Worm (Caenorhabditis elegans) whole organism, L1 larva: ENCODE measurements around the gene mrp-2.

Experiments
- C16A3.4 ChIP-seq: fragments of 150-350 bp; optimal IDR thresholded peaks from 2 replicates; lab custom pipeline; 2014; ENCODE audit warnings: missing biosample characterization, missing genetic modification characterization
- aha-1 ChIP-seq: fragments of 150-350 bp; optimal IDR thresholded peaks from 2 replicates; lab custom pipeline; 2014; ENCODE audit warnings: missing biosample characterization, missing genetic modification characterization
- aly-2 ChIP-seq: fragments of 150-350 bp; optimal IDR thresholded peaks from 2 replicates; lab custom pipeline; 2014; ENCODE audit warnings: missing biosample characterization, missing genetic modification characterization
- ama-1 ChIP-seq: fragments of 150-350 bp; optimal IDR thresholded peaks from 2 replicates; lab custom pipeline; 2014
- ceh-63 ChIP-seq: fragments of 200-800 bp; sonication (Bioruptor generic); optimal IDR thresholded peaks from 2 replicates; lab custom pipeline; 2018; ENCODE audit warnings: mild to moderate bottlenecking, missing genetic modification characterization, missing compliant biosample characterization
- ceh-8 ChIP-seq: fragments of 200-800 bp; sonication (Bioruptor generic); optimal IDR thresholded peaks from 2 replicates; lab custom pipeline; 2018; ENCODE audit warnings: mild to moderate bottlenecking, missing genetic modification characterization, moderate library complexity, missing compliant biosample characterization
- ceh-82 ChIP-seq, 3 experiments: fragments of 150-350 bp in 1 of 3; sonication (generic microtip) in 2 of 3; optimal IDR thresholded peaks; 2 replicates each; lab custom pipeline; 2014 to 2017; ENCODE audit warnings: missing biosample characterization in 3 of 3, missing genetic modification characterization in 3 of 3
- dsc-1 ChIP-seq: sonication (generic microtip); optimal IDR thresholded peaks from 2 replicates; lab custom pipeline; 2016; ENCODE audit warnings: mild to moderate bottlenecking, missing genetic modification characterization, missing compliant biosample characterization
- efl-1 ChIP-seq, 4 experiments: fragments of 150-350 bp; optimal IDR thresholded peaks in 3 of 4; peaks in 1 of 4; 1 replicate in 1 of 4; 2 replicates in 3 of 4; lab custom pipeline; 2014; ENCODE audit warnings: missing biosample characterization in 2 of 4, missing genetic modification characterization in 2 of 4, missing genetic modification reagents in 2 of 4
- egl-13 ChIP-seq: sonication (generic microtip); optimal IDR thresholded peaks from 2 replicates; lab custom pipeline; 2016; ENCODE audit warnings: missing genotype, missing genetic modification reagents, missing genetic modification characterization, missing compliant biosample characterization
- grh-1 ChIP-seq: fragments of 200-800 bp; sonication (Bioruptor generic); IDR thresholded peaks from 2 replicates; pipeline ENCODE4 v1.3.6; 2022; ENCODE audit warnings: missing genetic modification reagents, missing genetic modification characterization, missing compliant biosample characterization
- hlh-17 ChIP-seq: fragments of 200-800 bp; sonication (Bioruptor generic); optimal IDR thresholded peaks from 2 replicates; lab custom pipeline; 2018; ENCODE audit warnings: missing genetic modification characterization, mild to moderate bottlenecking, missing compliant biosample characterization, moderate library complexity, borderline replicate concordance
- hpl-2 ChIP-seq: fragments of 150-350 bp; optimal IDR thresholded peaks from 2 replicates; lab custom pipeline; 2014; ENCODE audit warnings: missing biosample characterization, missing genetic modification reagents, missing genetic modification characterization
- irx-1 ChIP-seq: sonication (generic microtip); optimal IDR thresholded peaks from 2 replicates; lab custom pipeline; 2016; ENCODE audit warnings: missing genetic modification characterization, missing compliant biosample characterization
- jun-1 ChIP-seq: fragments of 150-350 bp; optimal IDR thresholded peaks from 2 replicates; lab custom pipeline; 2014; ENCODE audit warnings: missing biosample characterization, missing genetic modification reagents, missing genetic modification characterization
- lin-13 ChIP-seq: fragments of 150-350 bp; optimal IDR thresholded peaks from 2 replicates; lab custom pipeline; 2014; ENCODE audit warnings: missing biosample characterization, missing genetic modification reagents, missing genetic modification characterization
- lin-14 ChIP-seq: fragments of 200-800 bp; sonication (Bioruptor generic); optimal IDR thresholded peaks from 2 replicates; lab custom pipeline; 2018; ENCODE audit warnings: mild to moderate bottlenecking, missing genetic modification characterization, moderate library complexity, missing compliant biosample characterization
- lin-39 ChIP-seq: fragments of 150-350 bp; optimal IDR thresholded peaks from 2 replicates; lab custom pipeline; 2014; ENCODE audit warnings: missing biosample characterization, missing genetic modification reagents, missing genetic modification characterization
- mab-9 ChIP-seq: fragments of 200-800 bp; sonication (Bioruptor generic); IDR thresholded peaks from 2 replicates; pipeline ENCODE4 v1.3.6; 2022; ENCODE audit warnings: missing genetic modification reagents, missing genetic modification characterization, missing compliant biosample characterization
- mdl-1 ChIP-seq, 2 experiments: fragments of 150-350 bp; optimal IDR thresholded peaks; 2 replicates each; lab custom pipeline; 2014 to 2017; ENCODE audit warnings: missing biosample characterization in 2 of 2, missing genetic modification characterization in 2 of 2, inconsistent platforms in 1 of 2
- nhr-19 ChIP-seq: fragments of 200-800 bp; sonication (Bioruptor generic); conservative IDR thresholded peaks from 2 replicates; pipeline ENCODE4 v1.3.6; 2022; ENCODE audit warnings: missing genetic modification characterization, missing compliant biosample characterization
- nhr-20 ChIP-seq: sonication (generic microtip); optimal IDR thresholded peaks from 2 replicates; lab custom pipeline; 2016; ENCODE audit warnings: mild to moderate bottlenecking, missing genetic modification characterization, missing compliant biosample characterization
- nhr-28 ChIP-seq: fragments of 150-350 bp; optimal IDR thresholded peaks from 2 replicates; lab custom pipeline; 2014; ENCODE audit warnings: missing biosample characterization, missing genetic modification characterization
- nhr-71 ChIP-seq: sonication (generic microtip); optimal IDR thresholded peaks from 2 replicates; lab custom pipeline; 2016; ENCODE audit warnings: mild to moderate bottlenecking, missing genetic modification characterization, moderate library complexity, missing compliant biosample characterization
- nhr-76 ChIP-seq: sonication (generic microtip); optimal IDR thresholded peaks from 2 replicates; lab custom pipeline; 2017; ENCODE audit warnings: missing biosample characterization, missing genetic modification characterization
- nhr-77 ChIP-seq: fragments of 150-350 bp; optimal IDR thresholded peaks from 2 replicates; lab custom pipeline; 2014; ENCODE audit warnings: missing biosample characterization, missing genetic modification characterization
- pag-3 ChIP-seq: sonication (generic microtip); optimal IDR thresholded peaks from 2 replicates; lab custom pipeline; 2017; ENCODE audit warnings: missing genetic modification characterization, mild to moderate bottlenecking, missing compliant biosample characterization, antibody characterized with exemption, borderline replicate concordance; ENCODE audit not compliant: insufficient read depth
- pax-3 ChIP-seq: fragments of 200-800 bp; sonication (Bioruptor generic); optimal IDR thresholded peaks from 2 replicates; lab custom pipeline; 2018; ENCODE audit warnings: mild to moderate bottlenecking, missing genetic modification characterization, moderate library complexity, missing compliant biosample characterization
- rnt-1 ChIP-seq: sonication (generic microtip); optimal IDR thresholded peaks from 2 replicates; lab custom pipeline; 2016; ENCODE audit warnings: mild to moderate bottlenecking, missing genetic modification characterization, moderate library complexity, missing compliant biosample characterization
- snpc-4 ChIP-seq: fragments of 150-350 bp; optimal IDR thresholded peaks from 2 replicates; lab custom pipeline; 2014; ENCODE audit warnings: missing biosample characterization, missing genetic modification characterization
- snu-23 ChIP-seq: sonication (generic microtip); optimal IDR thresholded peaks from 2 replicates; lab custom pipeline; 2016; ENCODE audit warnings: missing genetic modification characterization, missing compliant biosample characterization
- swsn-7 ChIP-seq: sonication (generic microtip); optimal IDR thresholded peaks from 2 replicates; lab custom pipeline; 2016; ENCODE audit warnings: missing genetic modification characterization, missing compliant biosample characterization
- tbx-2 ChIP-seq: sonication (generic microtip); optimal IDR thresholded peaks from 2 replicates; lab custom pipeline; 2016; ENCODE audit warnings: missing genetic modification characterization, missing compliant biosample characterization
- unc-30 ChIP-seq: sonication (generic microtip); optimal IDR thresholded peaks from 2 replicates; lab custom pipeline; 2017; ENCODE audit warnings: missing biosample characterization, missing genetic modification characterization
- unc-98 ChIP-seq: fragments of 200-800 bp; sonication (Bioruptor generic); IDR thresholded peaks from 2 replicates; pipeline ENCODE4 v1.3.6; 2022; ENCODE audit warnings: missing genetic modification characterization, missing compliant biosample characterization
- vab-15 ChIP-seq: sonication (generic microtip); optimal IDR thresholded peaks from 2 replicates; lab custom pipeline; 2017; ENCODE audit warnings: missing genotype, mild to moderate bottlenecking, missing genetic modification characterization, missing compliant biosample characterization
- zip-4 ChIP-seq: fragments of 200-800 bp; sonication (Bioruptor generic); optimal IDR thresholded peaks from 2 replicates; lab custom pipeline; 2018; ENCODE audit warnings: mild to moderate bottlenecking, missing genetic modification characterization, moderate library complexity, missing compliant biosample characterization
- ztf-4 ChIP-seq: fragments of 150-350 bp; optimal IDR thresholded peaks from 2 replicates; lab custom pipeline; 2014; ENCODE audit warnings: missing biosample characterization, missing genetic modification characterization

Gene mrp-2

ce11 chrX:572601-573000 is at the start of gene mrp-2:
TSS of gene mrp-2 (minus strand) at chrX:572701.
- TF ChIP-seq ceh-63 (GFP tag; lab: Kevin White, UChicago), result no peak
- TF ChIP-seq efl-1 (optimal IDR thresholded peaks at IDR 0.05; lab: Kevin White, UChicago), result no peak
- TF ChIP-seq efl-1 (GFP tag; optimal IDR thresholded peaks at IDR 0.05 in 1 of 2; lab: Kevin White, UChicago), result peak in 1 of 2 experiments; percentile 53

- TF ChIP-seq rnt-1 (tag; lab: Kevin White, UChicago) (peak; percentile 23), unc-30 (tag; lab: Kevin White, UChicago) (no peak)
Measured at ce11 chrX:621688-622087, 49.2 kb upstream of the mrp-2 start.

ce11 chrX:621190-621589 is 48.7 kb upstream of the mrp-2 start, which contains the start of gene unc-96:
TSS of gene unc-96 (minus strand) at chrX:621290.
- peak; percentile 35 for TF ChIP-seq zip-4 (GFP tag; lab: Kevin White, UChicago)
- TF ChIP-seq efl-1 (optimal IDR thresholded peaks at IDR 0.05; lab: Kevin White, UChicago), result no peak
- TF ChIP-seq efl-1 (GFP tag; optimal IDR thresholded peaks at IDR 0.05 in 1 of 2; lab: Kevin White, UChicago), result no peak

- TF ChIP-seq zip-4 (GFP tag; lab: Kevin White, UChicago) (no peak), efl-1 (optimal IDR thresholded peaks at IDR 0.05; lab: Kevin White, UChicago) (no peak), efl-1 (GFP tag; optimal IDR thresholded peaks at IDR 0.05 in 1 of 2; lab: Kevin White, UChicago) (no peak), nhr-71 (tag; lab: Kevin White, UChicago) (no peak), nhr-77 (peak; percentile 55), snu-23 (GFP tag; lab: Kevin White, UChicago) (no peak), ceh-82 (tag; optimal IDR thresholded peaks at IDR 0.05; lab: Kevin White, UChicago) (no peak), ceh-8 (GFP tag; lab: Kevin White, UChicago) (no peak), nhr-28 (tag; lab: Kevin White, UChicago) (no peak), nhr-76 (tag; lab: Kevin White, UChicago) (no peak), tbx-2 (tag; lab: Kevin White, UChicago) (peak; percentile 47), lin-39 (no peak), pag-3 (tag; lab: Kevin White, UChicago) (no peak), pax-3 (tag; lab: Kevin White, UChicago) (no peak), aly-2 (tag; lab: Kevin White, UChicago) (no peak), dsc-1 (tag; lab: Kevin White, UChicago) (no peak), mab-9 (GFP tag; lab: Robert Waterston, UW) (no peak), C16A3.4 (tag; lab: Kevin White, UChicago) (no peak), mdl-1 (tag; optimal IDR thresholded peaks at IDR 0.05; lab: Kevin White, UChicago) (no peak), swsn-7 (tag; lab: Kevin White, UChicago) (no peak), egl-13 (no peak), nhr-20 (tag; lab: Kevin White, UChicago) (peak; percentile 2), rnt-1 (tag; lab: Kevin White, UChicago) (peak; percentile 0), aha-1 (no peak), hpl-2 (GFP tag; lab: Kevin White, UChicago) (no peak), ama-1 (lab: Kevin White, UChicago) (no peak), irx-1 (tag; lab: Kevin White, UChicago) (no peak), nhr-19 (GFP tag; lab: Robert Waterston, UW) (no peak), snpc-4 (tag; lab: Kevin White, UChicago) (no peak), jun-1 (tag; lab: Kevin White, UChicago) (no peak), grh-1 (no peak), lin-13 (GFP tag; lab: Kevin White, UChicago) (no peak), unc-98 (GFP tag; lab: Robert Waterston, UW) (no peak), hlh-17 (GFP tag; lab: Kevin White, UChicago) (no peak), lin-14 (GFP tag; lab: Kevin White, UChicago) (peak; percentile 20), ztf-4 (no peak), vab-15 (tag; lab: Kevin White, UChicago) (no peak)
Measured at ce11 chrX:617730-618129, 45.2 kb upstream of the mrp-2 start.
